Worm (Caenorhabditis elegans) whole organism, L2 larva: ENCODE data around the gene F13D12.10.

Source experiments
- blmp-1 ChIP-seq: sonication (generic microtip); optimal IDR thresholded peaks from 2 replicates; lab custom pipeline; 2017; ENCODE audit warnings: missing genetic modification characterization, mild to moderate bottlenecking, missing compliant biosample characterization, antibody characterized with exemption, moderate library complexity; ENCODE audit not compliant: insufficient read depth
- fos-1 ChIP-seq: fragments of 150-350 bp; optimal IDR thresholded peaks from 2 replicates; lab custom pipeline; 2014; ENCODE audit warnings: missing biosample characterization, missing genetic modification characterization
- lin-39 ChIP-seq: fragments of 150-350 bp; optimal IDR thresholded peaks from 2 replicates; lab custom pipeline; 2014; ENCODE audit warnings: missing biosample characterization, missing genetic modification reagents, missing genetic modification characterization
- lsy-2 ChIP-seq, 2 experiments: fragments of 150-350 bp in 1 of 2; sonication (generic microtip) in 1 of 2; optimal IDR thresholded peaks; 2 replicates each; lab custom pipeline; 2014 to 2017; ENCODE audit warnings: missing biosample characterization in 2 of 2, missing genetic modification characterization in 2 of 2
- mab-5 ChIP-seq: fragments of 150-350 bp; optimal IDR thresholded peaks from 2 replicates; lab custom pipeline; 2014; ENCODE audit warnings: missing biosample characterization, missing genetic modification characterization
- nhr-237 ChIP-seq: fragments of 150-350 bp; optimal IDR thresholded peaks from 2 replicates; lab custom pipeline; 2014; ENCODE audit warnings: missing biosample characterization, missing genetic modification characterization
- nhr-77 ChIP-seq: fragments of 150-350 bp; optimal IDR thresholded peaks from 2 replicates; lab custom pipeline; 2014; ENCODE audit warnings: missing biosample characterization, missing genetic modification characterization
- sma-3 ChIP-seq: sonication (generic microtip); optimal IDR thresholded peaks from 2 replicates; lab custom pipeline; 2016; ENCODE audit warnings: missing genetic modification reagents, missing genetic modification characterization, missing compliant biosample characterization
- snpc-4 ChIP-seq: fragments of 150-350 bp; optimal IDR thresholded peaks from 2 replicates; lab custom pipeline; 2014; ENCODE audit warnings: missing biosample characterization, missing genetic modification characterization
- unc-39 ChIP-seq: fragments of 150-350 bp; optimal IDR thresholded peaks from 2 replicates; lab custom pipeline; 2014; ENCODE audit warnings: missing biosample characterization, missing genetic modification characterization
- unc-62 ChIP-seq: fragments of 150-350 bp; optimal IDR thresholded peaks from 2 replicates; lab custom pipeline; 2014; ENCODE audit warnings: missing biosample characterization, missing genetic modification reagents, missing genetic modification characterization
- ztf-11 ChIP-seq: sonication (generic microtip); optimal IDR thresholded peaks from 2 replicates; lab custom pipeline; 2017; ENCODE audit warnings: missing biosample characterization, missing genetic modification characterization
- ztf-4 ChIP-seq: fragments of 150-350 bp; optimal IDR thresholded peaks from 2 replicates; lab custom pipeline; 2014; ENCODE audit warnings: missing biosample characterization, missing genetic modification characterization

ce11 chrII:11748494-11748893 is 34.9 kb downstream of the F13D12.10 start, which contains the start of the genes F44E5.17 and gpb-1:
- no peak for TF ChIP-seq nhr-77
- TF ChIP-seq sma-3 (GFP tag; lab: Kevin White, UChicago): no peak
- no peak for TF ChIP-seq ztf-11 (tag; lab: Kevin White, UChicago)
- no peak for TF ChIP-seq lin-39 (tag; lab: Kevin White, UChicago)
- TF ChIP-seq unc-62: no peak
- TF ChIP-seq ztf-4 (tag; lab: Kevin White, UChicago): no peak
- TF ChIP-seq lsy-2 (tag; optimal IDR thresholded peaks at IDR 0.05; lab: Kevin White, UChicago): no peak
- no peak for TF ChIP-seq mab-5 (tag; lab: Kevin White, UChicago)
- no peak for TF ChIP-seq nhr-237 (tag; lab: Kevin White, UChicago)
- TF ChIP-seq unc-39 (tag; lab: Kevin White, UChicago): no peak
- TF ChIP-seq fos-1 (tag; lab: Kevin White, UChicago): no peak
- no peak for TF ChIP-seq blmp-1 (tag; lab: Kevin White, UChicago)
- TF ChIP-seq snpc-4: no peak
